Fruit fly (Drosophila melanogaster) whole organism, embryonic: ENCODE data around the gene CG31141.

Experiments used
- Asciz ChIP-seq: fragments of 200-800 bp; sonication (Bioruptor generic); optimal IDR thresholded peaks from 2 replicates; lab custom pipeline; 2017; ENCODE audit warnings: missing biosample characterization, mild to moderate bottlenecking, missing genetic modification characterization, missing genetic modification reagents
- Blimp-1 ChIP-seq: fragments of 200-800 bp; sonication (Bioruptor generic); optimal IDR thresholded peaks from 3 replicates; lab custom pipeline; 2018; ENCODE audit warnings: missing biosample characterization, missing genetic modification characterization, mild to moderate bottlenecking, moderate library complexity, missing genetic modification reagents
- CG10654 ChIP-seq: fragments of 200-800 bp; sonication (Bioruptor generic); optimal IDR thresholded peaks from 2 replicates; lab custom pipeline; 2016; ENCODE audit warnings: missing biosample characterization, missing genetic modification characterization
- CG10979 ChIP-seq: fragments of 200-800 bp; sonication (Bioruptor generic); optimal IDR thresholded peaks from 2 replicates; lab custom pipeline; 2018; ENCODE audit warnings: missing biosample characterization, mild to moderate bottlenecking, missing genetic modification characterization, moderate library complexity
- CG11504 ChIP-seq: fragments of 200-800 bp; sonication (Bioruptor generic); optimal IDR thresholded peaks from 3 replicates; lab custom pipeline; 2019; ENCODE audit warnings: missing biosample characterization, mild to moderate bottlenecking, missing genetic modification characterization, moderate library complexity
- CG1603 ChIP-seq: fragments of 200-800 bp; sonication (Bioruptor generic); optimal IDR thresholded peaks from 2 replicates; lab custom pipeline; 2019; ENCODE audit warnings: missing biosample characterization, mild to moderate bottlenecking, missing genetic modification characterization, moderate library complexity
- CG18262 ChIP-seq: fragments of 200-800 bp; optimal IDR thresholded peaks from 3 replicates; lab custom pipeline; 2019; ENCODE audit warnings: missing biosample characterization, mild to moderate bottlenecking, missing genetic modification characterization, moderate library complexity
- CG2678 ChIP-seq: fragments of 200-800 bp; sonication (Bioruptor generic); optimal IDR thresholded peaks from 3 replicates; lab custom pipeline; 2019; ENCODE audit warnings: missing biosample characterization, mild to moderate bottlenecking, missing genetic modification characterization, moderate library complexity
- CG2712 ChIP-seq: fragments of 200-800 bp; optimal IDR thresholded peaks from 3 replicates; lab custom pipeline; 2019; ENCODE audit warnings: missing biosample characterization, mild to moderate bottlenecking, missing genetic modification characterization, moderate library complexity
- CG30403 ChIP-seq: fragments of 200-800 bp; sonication (Bioruptor generic); optimal IDR thresholded peaks from 3 replicates; lab custom pipeline; 2016; ENCODE audit warnings: missing biosample characterization, missing genetic modification characterization
- CG30431 ChIP-seq: fragments of 200-800 bp; sonication (Bioruptor generic); optimal IDR thresholded peaks from 2 replicates; lab custom pipeline; 2017; ENCODE audit warnings: missing biosample characterization, missing genetic modification characterization
- CG32767 ChIP-seq: fragments of 200-800 bp; sonication (Bioruptor generic); IDR thresholded peaks from 2 replicates; pipeline ENCODE4 v1.3.6; 2022; ENCODE audit warnings: missing biosample characterization, missing genetic modification characterization
- CG32772 ChIP-seq: fragments of 200-800 bp; sonication (Bioruptor generic); IDR thresholded peaks from 2 replicates; pipeline ENCODE4 v1.3.6; 2022; ENCODE audit warnings: missing biosample characterization, missing genetic modification characterization
- CG34422 ChIP-seq: fragments of 200-800 bp; sonication (Bioruptor generic); IDR thresholded peaks from 3 replicates; pipeline ENCODE4 v1.3.6; 2022; ENCODE audit warnings: missing biosample characterization, missing genetic modification characterization
- CG42726 ChIP-seq: fragments of 200-800 bp; sonication (Bioruptor generic); IDR thresholded peaks from 2 replicates; pipeline ENCODE4 v1.3.6; 2022; ENCODE audit warnings: missing biosample characterization, missing genetic modification characterization; ENCODE audit not compliant: partially characterized antibody
- CG4707 ChIP-seq: fragments of 200-800 bp; sonication (Bioruptor generic); optimal IDR thresholded peaks from 2 replicates; lab custom pipeline; 2018; ENCODE audit warnings: missing biosample characterization, mild to moderate bottlenecking, missing genetic modification characterization, moderate library complexity
- CG4820 ChIP-seq: fragments of 200-800 bp; sonication (Bioruptor generic); optimal IDR thresholded peaks from 3 replicates; lab custom pipeline; 2016; ENCODE audit warnings: missing biosample characterization, missing genetic modification characterization
- CG6254 ChIP-seq: fragments of 200-800 bp; sonication (Bioruptor generic); optimal IDR thresholded peaks from 3 replicates; lab custom pipeline; 2017; ENCODE audit warnings: mild to moderate bottlenecking, missing biosample characterization, missing genetic modification reagents, missing genetic modification characterization
- CG6813 ChIP-seq: fragments of 200-800 bp; sonication (Bioruptor generic); optimal IDR thresholded peaks from 2 replicates; lab custom pipeline; 2017; ENCODE audit warnings: missing biosample characterization, missing genetic modification characterization, mild to moderate bottlenecking, moderate library complexity, missing genetic modification reagents
- Camta ChIP-seq: fragments of 200-800 bp; sonication (Bioruptor generic); optimal IDR thresholded peaks from 2 replicates; lab custom pipeline; 2016; ENCODE audit warnings: missing biosample characterization, missing genetic modification characterization
- Ets65A ChIP-seq: fragments of 200-800 bp; sonication (Bioruptor generic); peaks from one replicate; lab custom pipeline; 2016; ENCODE audit warnings: missing biosample characterization, missing genetic modification characterization
- HLH54F ChIP-seq: fragments of 200-800 bp; sonication (Bioruptor generic); optimal IDR thresholded peaks from 3 replicates; lab custom pipeline; 2016; ENCODE audit warnings: missing biosample characterization, missing genetic modification characterization
- Hr51 ChIP-seq, 2 experiments: fragments of 200-800 bp; sonication (Bioruptor generic); optimal IDR thresholded peaks; 2 replicates in 1 of 2; 3 replicates in 1 of 2; lab custom pipeline; 2016 to 2018; ENCODE audit warnings: missing biosample characterization in 2 of 2, missing genetic modification characterization in 2 of 2, mild to moderate bottlenecking in 1 of 2, moderate library complexity in 1 of 2
- MBD-R2 ChIP-seq: fragments of 200-800 bp; sonication (Bioruptor generic); IDR thresholded peaks from 2 replicates; pipeline ENCODE4 v1.3.6; 2022; ENCODE audit warnings: missing biosample characterization, missing genetic modification characterization
- Med ChIP-seq: fragments of 200-800 bp; sonication (Bioruptor generic); peaks from one replicate; lab custom pipeline; 2016; ENCODE audit warnings: missing biosample characterization, missing genetic modification characterization, mild to moderate bottlenecking, inconsistent platforms, moderate library complexity
- Mrtf ChIP-seq: fragments of 200-800 bp; sonication (Bioruptor generic); IDR thresholded peaks from 3 replicates; pipeline ENCODE4 v1.3.6; 2022; ENCODE audit warnings: missing biosample characterization, missing genetic modification characterization
- Poxn ChIP-seq: fragments of 200-800 bp; sonication (Bioruptor generic); IDR thresholded peaks from 2 replicates; pipeline ENCODE4 v1.3.6; 2022; ENCODE audit warnings: missing biosample characterization, missing genetic modification characterization
- Ptx1 ChIP-seq: fragments of 200-800 bp; sonication (Bioruptor generic); IDR thresholded peaks from 2 replicates; pipeline ENCODE4 v1.3.6; 2022; ENCODE audit warnings: missing biosample characterization, missing genetic modification characterization
- Sox102F ChIP-seq: fragments of 200-800 bp; sonication (Bioruptor generic); optimal IDR thresholded peaks from 2 replicates; lab custom pipeline; 2018; ENCODE audit warnings: missing biosample characterization, mild to moderate bottlenecking, missing genetic modification characterization, moderate library complexity
- Trl ChIP-seq, 3 experiments: fragments of >200 bp in 2 of 3; fragments of 200-800 bp in 1 of 3; sonication (Bioruptor generic) in 1 of 3; optimal IDR thresholded peaks; 2 replicates in 1 of 3; 3 replicates in 2 of 3; lab custom pipeline; 2016 to 2017; ENCODE audit warnings: missing biosample characterization in 1 of 3, missing genetic modification characterization in 1 of 3
- Xrp1 ChIP-seq: fragments of 200-800 bp; sonication (Bioruptor generic); IDR thresholded peaks from 2 replicates; pipeline ENCODE4 v1.3.6; 2022; ENCODE audit warnings: missing biosample characterization, missing genetic modification characterization
- ara ChIP-seq: fragments of 200-800 bp; sonication (Bioruptor generic); IDR thresholded peaks from 2 replicates; pipeline ENCODE4 v1.3.6; 2022; ENCODE audit warnings: missing biosample characterization, missing genetic modification characterization
- az2 ChIP-seq: fragments of 200-800 bp; sonication (Bioruptor generic); optimal IDR thresholded peaks from 3 replicates; lab custom pipeline; 2016; ENCODE audit warnings: missing biosample characterization, missing genetic modification characterization
- en ChIP-seq: fragments of 200-800 bp; sonication (Bioruptor generic); optimal IDR thresholded peaks from 2 replicates; lab custom pipeline; 2016; ENCODE audit warnings: missing biosample characterization, missing genetic modification characterization
- gcm2 ChIP-seq: fragments of 200-800 bp; sonication (Bioruptor generic); optimal IDR thresholded peaks from 2 replicates; lab custom pipeline; 2016; ENCODE audit warnings: missing biosample characterization, missing genetic modification characterization
- gem ChIP-seq: fragments of 200-800 bp; sonication (Bioruptor generic); optimal IDR thresholded peaks from 2 replicates; lab custom pipeline; 2019; ENCODE audit warnings: missing biosample characterization, mild to moderate bottlenecking, missing genetic modification characterization, moderate library complexity
- grau ChIP-seq: fragments of 200-800 bp; optimal IDR thresholded peaks from 3 replicates; lab custom pipeline; 2019; ENCODE audit warnings: missing biosample characterization, mild to moderate bottlenecking, missing genetic modification characterization, moderate library complexity
- hkb ChIP-seq, 2 experiments: fragments of 200-800 bp in 1 of 2; fragments of >200 bp in 1 of 2; sonication (Bioruptor generic) in 1 of 2; IDR thresholded peaks in 1 of 2; optimal IDR thresholded peaks in 1 of 2; 2 replicates each; pipeline versions ENCODE4 v1.3.6 to Lab custom; 2017 to 2022; ENCODE audit warnings: missing biosample characterization in 1 of 2, missing genetic modification characterization in 1 of 2
- ind ChIP-seq: fragments of 200-800 bp; sonication (Bioruptor generic); optimal IDR thresholded peaks from 3 replicates; lab custom pipeline; 2016; ENCODE audit warnings: missing biosample characterization, missing genetic modification characterization
- lbe ChIP-seq: fragments of 200-800 bp; sonication (Bioruptor generic); optimal IDR thresholded peaks from 2 replicates; lab custom pipeline; 2016; ENCODE audit warnings: missing biosample characterization, mild to moderate bottlenecking, missing genetic modification characterization
- lola ChIP-seq, 3 experiments: fragments of >200 bp in 2 of 3; fragments of 200-800 bp in 1 of 3; sonication (Bioruptor generic) in 1 of 3; optimal IDR thresholded peaks; 2 replicates each; lab custom pipeline; 2017 to 2019; ENCODE audit warnings: missing biosample characterization in 3 of 3, missing genetic modification characterization in 3 of 3, mild to moderate bottlenecking in 1 of 3, moderate library complexity in 1 of 3
- mld ChIP-seq: fragments of 200-800 bp; sonication (Bioruptor generic); IDR thresholded peaks from 3 replicates; pipeline ENCODE4 v1.3.6; 2022; ENCODE audit warnings: missing biosample characterization, missing genetic modification characterization; ENCODE audit not compliant: partially characterized antibody
- nom ChIP-seq: fragments of 200-800 bp; sonication (Bioruptor generic); optimal IDR thresholded peaks from 2 replicates; lab custom pipeline; 2017; ENCODE audit warnings: missing biosample characterization, missing genetic modification characterization, mild to moderate bottlenecking, moderate library complexity, missing genetic modification reagents
- prd ChIP-seq, 3 experiments: fragments of >200 bp in 2 of 3; fragments of 200-800 bp in 1 of 3; sonication (Bioruptor generic) in 1 of 3; optimal IDR thresholded peaks in 2 of 3; IDR thresholded peaks in 1 of 3; 2 replicates in 2 of 3; 3 replicates in 1 of 3; pipeline versions ENCODE4 v1.3.6 to Lab custom; 2017 to 2022; ENCODE audit warnings: missing biosample characterization in 1 of 3, missing genetic modification characterization in 1 of 3
- sens ChIP-seq: fragments of 200-800 bp; sonication (Bioruptor generic); peaks from one replicate; lab custom pipeline; 2016; ENCODE audit warnings: missing biosample characterization, missing genetic modification characterization
- sisA ChIP-seq: fragments of 200-800 bp; sonication (Bioruptor generic); IDR thresholded peaks from 2 replicates; pipeline ENCODE4 v1.3.6; 2022; ENCODE audit warnings: missing biosample characterization, missing genetic modification characterization
- unpg ChIP-seq: fragments of 200-800 bp; sonication (Bioruptor generic); optimal IDR thresholded peaks from 3 replicates; lab custom pipeline; 2018; ENCODE audit warnings: missing biosample characterization, mild to moderate bottlenecking, missing genetic modification characterization, moderate library complexity

The CG31141 gene

DNA sequence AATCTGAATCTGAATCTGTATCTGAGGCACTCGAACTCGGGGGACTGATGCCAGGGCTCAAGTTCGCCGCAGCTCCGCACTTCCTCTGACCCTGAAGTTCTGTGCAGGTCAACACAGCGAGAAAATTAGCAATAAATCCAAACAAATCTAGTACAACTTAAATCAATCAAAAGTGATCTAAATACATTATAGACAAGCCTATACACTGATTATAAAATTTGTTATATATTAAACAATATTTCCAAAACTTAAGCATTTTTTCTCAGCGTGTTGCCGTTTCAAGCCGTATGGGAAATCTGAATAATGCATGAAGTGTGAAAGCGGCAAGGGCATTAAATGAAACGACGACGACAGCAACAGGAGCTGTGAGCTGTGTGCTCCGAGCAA, 8.1 kb upstream of the CG31141 start (continued):
- TF ChIP-seq CG34422: no peak
- peak; percentile 21 for TF ChIP-seq Asciz (GFP tag; lab: Kevin White, UChicago)
- no peak for TF ChIP-seq hkb (optimal IDR thresholded peaks at IDR 0.05; lab: Kevin White, UChicago)
- TF ChIP-seq hkb (GFP tag; IDR thresholded peaks at IDR 0.05; lab: Robert Waterston, UW): peak; percentile 53
- no peak for TF ChIP-seq CG6813
- peak; percentile 43 for TF ChIP-seq unpg (GFP tag; lab: Kevin White, UChicago)
- no peak for TF ChIP-seq gcm2 (GFP tag; lab: Kevin White, UChicago)
- TF ChIP-seq grau: peak; percentile 25
- TF ChIP-seq Trl (optimal IDR thresholded peaks at IDR 0.05; lab: Kevin White, UChicago): no peak
- peak; percentile 7 for TF ChIP-seq Trl (GFP tag; optimal IDR thresholded peaks at IDR 0.05; lab: Kevin White, UChicago)
- TF ChIP-seq CG11504 (tag; lab: Kevin White, UChicago): peak; percentile 54
- no peak for TF ChIP-seq en (GFP tag; lab: Kevin White, UChicago)

DNA sequence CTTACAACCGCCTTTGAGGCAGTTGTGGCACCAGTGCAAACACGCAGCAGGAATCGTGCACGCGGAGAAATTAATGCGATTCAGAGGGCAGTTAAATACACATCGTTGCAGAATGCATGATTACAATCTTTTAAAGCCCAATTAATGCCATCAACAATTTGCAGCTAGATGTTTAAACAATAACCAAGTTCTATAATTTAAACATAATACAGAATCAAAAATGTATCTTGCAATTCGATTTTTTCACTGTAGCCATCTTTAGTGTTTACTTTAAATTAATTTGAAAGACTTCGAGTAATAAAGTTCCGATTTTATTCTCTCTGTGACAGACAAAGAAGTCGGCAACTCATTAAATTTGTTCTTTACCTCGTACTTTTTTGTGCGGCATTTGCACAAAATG, 7.1 kb upstream of the CG31141 start:
- no peak for TF ChIP-seq mld (GFP tag; lab: Robert Waterston, UW)
- peak; percentile 20 for TF ChIP-seq Blimp-1 (GFP tag; lab: Kevin White, UChicago)
- TF ChIP-seq Sox102F: peak; percentile 40
- 0 out of 2 replicates have a peak, but pooled peaks have one; percentile 24 for TF ChIP-seq Ptx1 (GFP tag; lab: Robert Waterston, UW)
- peak; percentile 2 for TF ChIP-seq CG6254 (GFP tag; lab: Kevin White, UChicago)
- peak; percentile 62 for TF ChIP-seq nom (GFP tag; lab: Kevin White, UChicago)
- TF ChIP-seq CG4820 (GFP tag; lab: Kevin White, UChicago): no peak
- TF ChIP-seq CG10979 (tag; lab: Kevin White, UChicago): peak; percentile 21
- TF ChIP-seq Poxn (GFP tag; lab: Robert Waterston, UW): no peak
- no peak for TF ChIP-seq Camta
- peak; percentile 3 for TF ChIP-seq unpg (GFP tag; lab: Kevin White, UChicago)
- no peak for TF ChIP-seq HLH54F
- TF ChIP-seq Mrtf (GFP tag; lab: Robert Waterston, UW): no peak
- TF ChIP-seq CG32767 (GFP tag; lab: Robert Waterston, UW): no peak
- TF ChIP-seq prd (optimal IDR thresholded peaks at IDR 0.05; lab: Kevin White, UChicago): no peak
- 0 out of 3 replicates have a peak, but pooled peaks have one; percentile 37 for TF ChIP-seq prd (GFP tag; IDR thresholded peaks at IDR 0.05; lab: Robert Waterston, UW)
- TF ChIP-seq lbe (GFP tag; lab: Kevin White, UChicago): peak; percentile 33
- no peak for TF ChIP-seq ara (GFP tag; lab: Robert Waterston, UW)
- TF ChIP-seq CG2678 (tag; lab: Kevin White, UChicago): peak; percentile 5
- peak; percentile 78 for TF ChIP-seq Med
- TF ChIP-seq sisA: 0 out of 2 replicates have a peak, but pooled peaks have one; percentile 23
- no peak for TF ChIP-seq lola (GFP tag; optimal IDR thresholded peaks at IDR 0.05; lab: Kevin White, UChicago)
- TF ChIP-seq CG32772: no peak
- peak; percentile 53 for TF ChIP-seq Ets65A (GFP tag; lab: Kevin White, UChicago)
- 0 out of 2 replicates have a peak, but pooled peaks have one; percentile 13 for TF ChIP-seq Xrp1 (GFP tag; lab: Robert Waterston, UW)
- no peak for TF ChIP-seq MBD-R2 (GFP tag; lab: Robert Waterston, UW)
- no peak for TF ChIP-seq CG10654 (GFP tag; lab: Kevin White, UChicago)
- no peak for TF ChIP-seq CG30431 (GFP tag; lab: Kevin White, UChicago)
- TF ChIP-seq CG18262: peak; percentile 5
- no peak for TF ChIP-seq CG4707
- no peak for TF ChIP-seq CG42726 (GFP tag; lab: Robert Waterston, UW)
- TF ChIP-seq Hr51 (GFP tag; optimal IDR thresholded peaks at IDR 0.05; lab: Kevin White, UChicago): peak in 1 of 2 experiments; percentile 3
- peak; percentile 1 for TF ChIP-seq CG1603
- peak; percentile 54 for TF ChIP-seq sens (GFP tag; lab: Kevin White, UChicago)
- TF ChIP-seq CG11504 (tag; lab: Kevin White, UChicago): peak; percentile 23
- peak; percentile 25 for TF ChIP-seq gem (tag; lab: Kevin White, UChicago)
- peak; percentile 1 for TF ChIP-seq az2 (GFP tag; lab: Kevin White, UChicago)
- peak; percentile 7 for TF ChIP-seq CG2712
- TF ChIP-seq CG30403: peak; percentile 7
- peak; percentile 1 for TF ChIP-seq ind (GFP tag; lab: Kevin White, UChicago)
